Worm (Caenorhabditis elegans) whole organism, young adult: ENCODE results near the gene R53.8.

Source experiments
- B0261.1 ChIP-seq: sonication (generic microtip); optimal IDR thresholded peaks from 2 replicates; lab custom pipeline; 2016; ENCODE audit warnings: mild to moderate bottlenecking, missing genetic modification characterization, moderate library complexity, missing compliant biosample characterization
- F22D6.2 ChIP-seq: sonication (generic microtip); optimal IDR thresholded peaks from 2 replicates; lab custom pipeline; 2016; ENCODE audit warnings: mild to moderate bottlenecking, missing genetic modification characterization, missing compliant biosample characterization
- F49E8.2 ChIP-seq: sonication (generic microtip); optimal IDR thresholded peaks from 3 replicates; lab custom pipeline; 2017; ENCODE audit warnings: missing genetic modification characterization, mild to moderate bottlenecking, missing compliant biosample characterization, antibody characterized with exemption, moderate library complexity; ENCODE audit not compliant: insufficient read depth
- K11D2.4 ChIP-seq: fragments of 200-800 bp; sonication (Bioruptor generic); IDR thresholded peaks from 2 replicates; pipeline ENCODE4 v1.3.6; 2022; ENCODE audit warnings: missing genetic modification reagents, missing genetic modification characterization, missing compliant biosample characterization
- K12H6.12 ChIP-seq: fragments of 200-800 bp; sonication (Bioruptor generic); optimal IDR thresholded peaks from 2 replicates; lab custom pipeline; 2018; ENCODE audit warnings: mild to moderate bottlenecking, missing genetic modification characterization, missing compliant biosample characterization
- T07F8.4 ChIP-seq: sonication (generic microtip); optimal IDR thresholded peaks from 2 replicates; lab custom pipeline; 2016; ENCODE audit warnings: mild to moderate bottlenecking, missing genetic modification characterization, moderate library complexity, missing compliant biosample characterization
- T26A5.8 ChIP-seq: sonication (generic microtip); optimal IDR thresholded peaks from 2 replicates; lab custom pipeline; 2016; ENCODE audit warnings: missing genetic modification characterization, missing compliant biosample characterization
- Y95B8A.8 ChIP-seq: fragments of 200-800 bp; sonication (Bioruptor generic); IDR thresholded peaks from 2 replicates; pipeline ENCODE4 v1.3.6; 2022; ENCODE audit warnings: missing genetic modification reagents, missing genetic modification characterization, missing compliant biosample characterization
- akir-1 ChIP-seq: fragments of 200-800 bp; sonication (Bioruptor generic); optimal IDR thresholded peaks from 2 replicates; lab custom pipeline; 2018; ENCODE audit warnings: mild to moderate bottlenecking, missing genetic modification characterization, moderate library complexity, missing compliant biosample characterization
- ama-1 ChIP-seq, 3 experiments: fragments of 150-350 bp in 1 of 3; sonication (generic microtip) in 2 of 3; optimal IDR thresholded peaks; 2 replicates each; lab custom pipeline; 2014 to 2018; ENCODE audit warnings: missing biosample characterization in 2 of 3, missing genetic modification characterization in 2 of 3, missing genetic modification reagents in 2 of 3
- attf-5 ChIP-seq: fragments of 200-800 bp; sonication (Bioruptor generic); optimal IDR thresholded peaks from 2 replicates; lab custom pipeline; 2018; ENCODE audit warnings: mild to moderate bottlenecking, missing genetic modification characterization, missing compliant biosample characterization
- bed-2 ChIP-seq: fragments of 200-800 bp; sonication (Bioruptor generic); IDR thresholded peaks from 2 replicates; pipeline ENCODE4 v1.3.6; 2022; ENCODE audit warnings: missing genetic modification reagents, missing genetic modification characterization, missing compliant biosample characterization
- cebp-1 ChIP-seq, 2 experiments: fragments of 200-800 bp in 1 of 2; sonication (Bioruptor generic) in 1 of 2; sonication (generic microtip) in 1 of 2; IDR thresholded peaks in 1 of 2; optimal IDR thresholded peaks in 1 of 2; 2 replicates each; pipeline versions ENCODE4 v1.3.6 to Lab custom; 2017 to 2022; ENCODE audit warnings: missing compliant biosample characterization in 2 of 2, missing genetic modification characterization in 2 of 2, mild to moderate bottlenecking in 1 of 2, missing genetic modification reagents in 1 of 2, moderate library complexity in 1 of 2
- cebp-2 ChIP-seq: fragments of 200-800 bp; sonication (Bioruptor generic); IDR thresholded peaks from 2 replicates; pipeline ENCODE4 v1.3.6; 2022; ENCODE audit warnings: missing genetic modification characterization, missing compliant biosample characterization
- ceh-27 ChIP-seq: fragments of 200-800 bp; sonication (Bioruptor generic); optimal IDR thresholded peaks from 2 replicates; lab custom pipeline; 2018; ENCODE audit warnings: mild to moderate bottlenecking, missing genetic modification characterization, moderate library complexity, missing compliant biosample characterization
- dox-1 ChIP-seq: fragments of 200-800 bp; sonication (Bioruptor generic); IDR thresholded peaks from 2 replicates; pipeline ENCODE4 v1.3.6; 2022; ENCODE audit warnings: missing genetic modification reagents, missing genetic modification characterization, missing compliant biosample characterization
- egl-18 ChIP-seq: fragments of 200-800 bp; sonication (Bioruptor generic); IDR thresholded peaks from 2 replicates; pipeline ENCODE4 v1.3.6; 2022; ENCODE audit warnings: missing genetic modification reagents, missing genetic modification characterization, missing compliant biosample characterization
- him-1 ChIP-seq: sonication (generic microtip); optimal IDR thresholded peaks from 2 replicates; lab custom pipeline; 2016; ENCODE audit warnings: missing genotype, missing genetic modification reagents, missing genetic modification characterization, missing compliant biosample characterization
- hmg-1.2 ChIP-seq: fragments of 200-800 bp; sonication (Bioruptor generic); IDR thresholded peaks from 2 replicates; pipeline ENCODE4 v1.3.6; 2022; ENCODE audit warnings: missing genetic modification reagents, missing genetic modification characterization, missing compliant biosample characterization
- hrde-1 ChIP-seq: sonication (generic microtip); optimal IDR thresholded peaks from 2 replicates; lab custom pipeline; 2016; ENCODE audit warnings: missing genetic modification characterization, mild to moderate bottlenecking, missing compliant biosample characterization, moderate library complexity, missing genotype, missing genetic modification reagents, borderline replicate concordance
- let-526 ChIP-seq: fragments of 200-800 bp; sonication (Bioruptor generic); IDR thresholded peaks from 2 replicates; pipeline ENCODE4 v1.3.6; 2022; ENCODE audit warnings: missing genetic modification reagents, missing genetic modification characterization, missing compliant biosample characterization
- lin-35 ChIP-seq, 3 experiments: fragments of 150-350 bp in 2 of 3; sonication (generic microtip) in 1 of 3; optimal IDR thresholded peaks; 2 replicates each; lab custom pipeline; 2014 to 2018; ENCODE audit warnings: missing biosample characterization in 3 of 3, missing genetic modification characterization in 3 of 3, missing genetic modification reagents in 3 of 3
- lin-40 ChIP-seq: sonication (generic microtip); optimal IDR thresholded peaks from 2 replicates; lab custom pipeline; 2016; ENCODE audit warnings: missing genetic modification characterization, mild to moderate bottlenecking, missing compliant biosample characterization, missing genotype, missing genetic modification reagents
- lin-54 ChIP-seq: fragments of 200-800 bp; sonication (Bioruptor generic); optimal IDR thresholded peaks from 2 replicates; lab custom pipeline; 2018; ENCODE audit warnings: mild to moderate bottlenecking, missing genetic modification characterization, missing compliant biosample characterization
- madf-10 ChIP-seq: sonication (generic microtip); optimal IDR thresholded peaks from 2 replicates; lab custom pipeline; 2016; ENCODE audit warnings: mild to moderate bottlenecking, missing genetic modification characterization, missing compliant biosample characterization
- mcd-1 ChIP-seq: fragments of 200-800 bp; sonication (Bioruptor generic); IDR thresholded peaks from 2 replicates; pipeline ENCODE4 v1.3.6; 2022; ENCODE audit warnings: missing genetic modification reagents, missing genetic modification characterization, missing compliant biosample characterization
- mes-4 ChIP-seq: sonication (generic microtip); optimal IDR thresholded peaks from 2 replicates; lab custom pipeline; 2016; ENCODE audit warnings: missing genotype, missing genetic modification characterization, missing compliant biosample characterization
- nhr-179 ChIP-seq: sonication (generic microtip); optimal IDR thresholded peaks from 2 replicates; lab custom pipeline; 2016; ENCODE audit warnings: mild to moderate bottlenecking, missing genetic modification characterization, missing compliant biosample characterization
- nhr-27 ChIP-seq: fragments of 200-800 bp; sonication (Bioruptor generic); optimal IDR thresholded peaks from 2 replicates; lab custom pipeline; 2018; ENCODE audit warnings: mild to moderate bottlenecking, missing genetic modification characterization, moderate library complexity, missing compliant biosample characterization
- pbrm-1 ChIP-seq: fragments of 200-800 bp; sonication (Bioruptor generic); IDR thresholded peaks from 2 replicates; pipeline ENCODE4 v1.3.6; 2022; ENCODE audit warnings: missing genetic modification reagents, missing genetic modification characterization, missing compliant biosample characterization
- rpc-1 ChIP-seq, 2 experiments: fragments of 150-350 bp in 1 of 2; sonication (generic microtip) in 1 of 2; optimal IDR thresholded peaks; 2 replicates each; lab custom pipeline; 2014 to 2018; ENCODE audit warnings: missing biosample characterization in 1 of 2, missing genetic modification characterization in 1 of 2, missing genetic modification reagents in 1 of 2, missing genotype in 1 of 2
- snpc-1.1 ChIP-seq: sonication (generic microtip); optimal IDR thresholded peaks from 2 replicates; lab custom pipeline; 2017; ENCODE audit warnings: missing genetic modification characterization, mild to moderate bottlenecking, missing compliant biosample characterization, antibody characterized with exemption, moderate library complexity, missing genotype, missing genetic modification reagents; ENCODE audit not compliant: insufficient read depth
- snpc-3.4 ChIP-seq: sonication (generic microtip); optimal IDR thresholded peaks from 2 replicates; lab custom pipeline; 2017; ENCODE audit warnings: missing genetic modification characterization, mild to moderate bottlenecking, missing compliant biosample characterization, antibody characterized with exemption, moderate library complexity, missing genotype, missing genetic modification reagents
- tbp1 ChIP-seq: fragments of 200-800 bp; sonication (Bioruptor generic); optimal IDR thresholded peaks from 2 replicates; lab custom pipeline; 2018; ENCODE audit warnings: mild to moderate bottlenecking, missing genetic modification characterization, missing compliant biosample characterization
- tbx-9 ChIP-seq: sonication (generic microtip); optimal IDR thresholded peaks from 2 replicates; lab custom pipeline; 2016; ENCODE audit warnings: borderline replicate concordance, missing genetic modification characterization, inconsistent platforms, missing compliant biosample characterization
- tlf-1 ChIP-seq: fragments of 200-800 bp; sonication (Bioruptor generic); optimal IDR thresholded peaks from 2 replicates; lab custom pipeline; 2018; ENCODE audit warnings: mild to moderate bottlenecking, missing genetic modification characterization, missing compliant biosample characterization
- zfh-2 ChIP-seq: fragments of 200-800 bp; sonication (Bioruptor generic); conservative IDR thresholded peaks from 2 replicates; pipeline ENCODE4 v1.3.6; 2022; ENCODE audit warnings: missing genetic modification reagents, missing genetic modification characterization, missing compliant biosample characterization
- ztf-18 ChIP-seq: sonication (generic microtip); optimal IDR thresholded peaks from 2 replicates; lab custom pipeline; 2016; ENCODE audit warnings: missing genotype, mild to moderate bottlenecking, missing genetic modification characterization, missing compliant biosample characterization

R53.8 gene

ce11 chrII:9976405-9976804, at the start of gene R53.8:
R53.8 (plus strand) TSS chrII:9976705.
- no peak for TF ChIP-seq T07F8.4
- no peak for TF ChIP-seq F49E8.2 (tag; lab: Kevin White, UChicago)
- no peak for TF ChIP-seq him-1 (tag; lab: Kevin White, UChicago)
- no peak for TF ChIP-seq ztf-18
- TF ChIP-seq madf-10 (tag; lab: Kevin White, UChicago), result no peak
- TF ChIP-seq mcd-1 (GFP tag; lab: Robert Waterston, UW), result no peak
- TF ChIP-seq egl-18 (GFP tag; lab: Robert Waterston, UW), result no peak
- no peak for TF ChIP-seq snpc-3.4 (tag; lab: Kevin White, UChicago)
- TF ChIP-seq lin-40 (tag; lab: Kevin White, UChicago), result no peak
- no peak for TF ChIP-seq mes-4 (tag; lab: Kevin White, UChicago)
- TF ChIP-seq B0261.1 (tag; lab: Kevin White, UChicago), result no peak
- TF ChIP-seq F22D6.2 (tag; lab: Kevin White, UChicago), result no peak
- TF ChIP-seq tbx-9 (tag; lab: Kevin White, UChicago), result no peak
- no peak for TF ChIP-seq T26A5.8 (tag; lab: Kevin White, UChicago)
- TF ChIP-seq snpc-1.1, result no peak
- TF ChIP-seq cebp-2 (GFP tag; lab: Robert Waterston, UW), result no peak

DNA sequence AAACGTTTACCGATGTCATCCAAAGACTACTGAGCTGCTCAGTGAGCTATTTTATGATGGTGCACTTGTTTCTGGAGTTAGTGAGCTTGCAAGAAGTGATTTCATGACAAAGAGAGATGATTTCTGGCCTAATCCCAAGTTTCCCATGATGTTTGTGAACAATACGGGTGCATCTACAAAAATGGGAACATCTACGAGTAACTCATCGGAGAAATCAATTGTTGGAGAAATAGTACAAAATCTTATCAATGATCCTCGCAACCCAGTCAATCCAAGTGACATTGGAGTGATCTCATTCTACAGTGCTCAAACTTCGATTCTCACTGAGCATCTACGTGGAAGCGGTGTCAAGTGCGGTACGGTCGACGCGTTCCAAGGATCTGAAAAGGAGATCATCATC, 48.0 kb upstream of the R53.8 start:
- TF ChIP-seq lin-35 (GFP tag; optimal IDR thresholded peaks at IDR 0.05; lab: Kevin White, UChicago) (no peak), nhr-27 (no peak), T07F8.4 (no peak), rpc-1 (optimal IDR thresholded peaks at IDR 0.05; lab: Kevin White, UChicago) (no peak), rpc-1 (tag; optimal IDR thresholded peaks at IDR 0.05; lab: Kevin White, UChicago) (no peak), akir-1 (no peak), tbp1 (GFP tag; lab: Kevin White, UChicago) (no peak), him-1 (tag; lab: Kevin White, UChicago) (no peak), Y95B8A.8 (GFP tag; lab: Robert Waterston, UW) (no peak)

- TF ChIP-seq zfh-2 (0 out of 2 replicates have a peak, but pooled peaks have one; percentile 20), K12H6.12 (peak; percentile 12), dox-1 (GFP tag; lab: Robert Waterston, UW) (peak; percentile 42; the same call in 1 of the 2 replicates), cebp-1 (GFP tag; IDR thresholded peaks at IDR 0.05; lab: Robert Waterston, UW) (no peak), cebp-1 (tag; optimal IDR thresholded peaks at IDR 0.05; lab: Kevin White, UChicago) (peak; percentile 43), nhr-27 (no peak), pbrm-1 (0 out of 2 replicates have a peak, but pooled peaks have one; percentile 9), bed-2 (GFP tag; lab: Robert Waterston, UW) (0 out of 2 replicates have a peak, but pooled peaks have one; percentile 37), ceh-27 (GFP tag; lab: Kevin White, UChicago) (peak; percentile 60), K11D2.4 (GFP tag; lab: Robert Waterston, UW) (0 out of 2 replicates have a peak, but pooled peaks have one; percentile 31), tlf-1 (GFP tag; lab: Kevin White, UChicago) (no peak), hmg-1.2 (GFP tag; lab: Robert Waterston, UW) (peak; percentile 87), let-526 (GFP tag; lab: Robert Waterston, UW) (no peak), F22D6.2 (tag; lab: Kevin White, UChicago) (no peak), mcd-1 (GFP tag; lab: Robert Waterston, UW) (peak; percentile 58), egl-18 (GFP tag; lab: Robert Waterston, UW) (no peak), him-1 (tag; lab: Kevin White, UChicago) (peak; percentile 45), lin-54 (peak; percentile 39), attf-5 (GFP tag; lab: Kevin White, UChicago) (peak; percentile 57), hrde-1 (peak; percentile 7), nhr-179 (no peak), ama-1 (optimal IDR thresholded peaks at IDR 0.05; lab: Kevin White, UChicago) (no peak), ama-1 (GFP tag; optimal IDR thresholded peaks at IDR 0.05; lab: Kevin White, UChicago) (no peak)
These were observed 45.5 kb upstream of the R53.8 start for ce11 chrII:9931012-9931411.
